Worm (Caenorhabditis elegans): ENCODE measurements around the gene C39E9.8.

DNA sequence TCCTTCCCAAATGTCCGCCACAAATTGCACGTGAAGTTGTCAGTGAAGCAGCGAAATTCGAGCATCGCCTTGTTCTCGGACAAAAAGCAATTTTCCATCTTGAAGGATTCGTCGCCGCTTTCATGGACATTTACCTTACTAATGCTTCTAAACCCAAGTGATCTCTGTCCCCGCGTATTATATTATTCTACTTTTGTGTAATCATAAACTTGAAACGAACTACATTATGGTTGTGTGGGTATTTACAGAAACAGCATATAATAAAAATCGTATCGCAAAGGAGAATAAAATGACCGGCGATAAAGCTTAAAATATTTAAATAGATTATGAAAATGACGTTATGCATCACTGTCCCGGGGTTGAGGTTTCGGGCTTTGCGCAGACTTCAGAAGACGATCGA lies 17.5 kb downstream of the C39E9.8 start:
- TF ChIP-seq nhr-12 (tag; optimal IDR thresholded peaks at IDR 0.05) (no peak), fos-1 (tag; optimal IDR thresholded peaks at IDR 0.05) (no peak), R02D3.7 (tag; optimal IDR thresholded peaks at IDR 0.05) (no peak), sea-2 (GFP tag; optimal IDR thresholded peaks at IDR 0.05) (no peak)
